Fruit fly (Drosophila melanogaster): ENCODE measurements around the gene Klp3A.
A peak's percentile ranks its signal among the peaks of the same experiment; 100 is the strongest.

Gene Klp3A

DNA sequence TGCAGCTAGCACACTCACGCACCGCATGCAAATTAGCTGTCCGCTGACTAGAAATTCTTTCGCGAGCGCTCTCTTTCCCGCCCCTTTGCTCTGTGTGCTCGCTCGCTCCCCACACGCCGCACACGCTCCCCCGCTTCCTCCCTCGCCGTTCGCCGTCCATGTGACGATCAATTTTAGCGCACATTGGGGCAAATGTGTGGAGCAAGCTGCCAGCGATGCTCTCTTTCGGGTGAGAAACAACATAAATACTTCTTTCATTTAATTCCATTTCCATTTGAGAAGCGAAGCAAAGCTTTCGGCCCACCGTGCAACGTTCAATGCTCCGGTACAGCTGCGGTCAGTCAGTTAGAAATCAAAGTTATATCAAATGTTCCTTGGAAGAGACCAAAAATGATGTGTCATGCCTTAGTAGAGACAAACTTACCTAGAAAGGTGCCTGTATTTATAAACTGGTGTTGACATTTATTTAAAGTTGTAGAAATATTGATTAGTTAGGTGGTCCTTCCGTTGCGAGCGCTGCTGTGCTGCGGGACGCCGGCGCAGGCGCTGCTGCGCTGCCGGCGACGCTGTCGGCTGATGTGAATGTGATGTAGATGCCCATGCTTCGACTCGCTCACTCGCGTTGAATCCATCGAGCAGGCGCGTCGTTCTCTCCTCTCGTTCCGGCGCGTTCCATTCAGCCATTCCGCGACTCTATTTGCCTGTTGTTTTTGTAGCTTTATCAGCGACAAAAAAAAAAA, 42.3 kb upstream of the Klp3A start (continued):
- peak; percentile 93 for TF ChIP-seq vfl (GFP tag; optimal IDR thresholded peaks at IDR 0.05)
- peak; percentile 95 for TF ChIP-seq CG9727 (GFP tag; optimal IDR thresholded peaks at IDR 0.05)
- peak; percentile 96 for TF ChIP-seq NC2β (GFP tag; optimal IDR thresholded peaks at IDR 0.05)
- TF ChIP-seq YL-1 (GFP tag; optimal IDR thresholded peaks at IDR 0.05) = peak; percentile 91
- peak; percentile 98 for TF ChIP-seq CG8924 (tag; optimal IDR thresholded peaks at IDR 0.05)
- peak; percentile 95 for TF ChIP-seq disco-r (GFP tag; optimal IDR thresholded peaks at IDR 0.05)
- peak; percentile 59; the same call in 1 of the 2 replicates for TF ChIP-seq bbx (GFP tag; IDR thresholded peaks at IDR 0.05; ENCODE audit: partially characterized antibody)
- peak; percentile 98 for TF ChIP-seq Drgx (GFP tag; IDR thresholded peaks at IDR 0.05)
- peak; percentile 97 for TF ChIP-seq shn (GFP tag; optimal IDR thresholded peaks at IDR 0.05)
- TF ChIP-seq Dref (GFP tag; IDR thresholded peaks at IDR 0.05) = 0 out of 2 replicates have a peak, but pooled peaks have one; percentile 35
- peak; percentile 96 for TF ChIP-seq Side (GFP tag; optimal IDR thresholded peaks at IDR 0.05)
- TF ChIP-seq bowl (GFP tag; IDR thresholded peaks at IDR 0.05) = peak; percentile 90
- peak; percentile 92 for TF ChIP-seq da (GFP tag; optimal IDR thresholded peaks at IDR 0.05)
- peak; percentile 96 for TF ChIP-seq Ptx1 (GFP tag; IDR thresholded peaks at IDR 0.05)
- peak; percentile 97 for TF ChIP-seq CG7786 (GFP tag; optimal IDR thresholded peaks at IDR 0.05)
- TF ChIP-seq CG8944 (GFP tag; optimal IDR thresholded peaks at IDR 0.05) = peak; percentile 97
- peak; percentile 44; the same call in 1 of the 3 replicates for TF ChIP-seq Opbp (GFP tag; IDR thresholded peaks at IDR 0.05; ENCODE audit: partially characterized antibody)
- peak; percentile 96 for TF ChIP-seq tgo (GFP tag; IDR thresholded peaks at IDR 0.05)
- peak; percentile 98 for TF ChIP-seq Xbp1 (GFP tag; optimal IDR thresholded peaks at IDR 0.05)
- peak; percentile 75; the same call in 1 of the 2 replicates for TF ChIP-seq CG10321 (GFP tag; IDR thresholded peaks at IDR 0.05)
- peak; percentile 90 for TF ChIP-seq trem (tag; optimal IDR thresholded peaks at IDR 0.05)
- peak; percentile 86 for TF ChIP-seq Spps (tag; optimal IDR thresholded peaks at IDR 0.05)
- peak; percentile 94 for TF ChIP-seq pb (GFP tag; optimal IDR thresholded peaks at IDR 0.05)
- TF ChIP-seq ato (GFP tag; IDR thresholded peaks at IDR 0.05; ENCODE audit: partially characterized antibody) = peak; percentile 67
- no peak for TF ChIP-seq D (optimal IDR thresholded peaks at IDR 0.05)
- peak; percentile 93 for TF ChIP-seq D (GFP tag; optimal IDR thresholded peaks at IDR 0.05)
- peak; percentile 94 for TF ChIP-seq CG13894 (tag; optimal IDR thresholded peaks at IDR 0.05)
- peak; percentile 93 for TF ChIP-seq ap (GFP tag; IDR thresholded peaks at IDR 0.05)
- TF ChIP-seq Meics (GFP tag; optimal IDR thresholded peaks at IDR 0.05) = peak; percentile 97
- peak; percentile 72 for TF ChIP-seq nerfin-2 (GFP tag; IDR thresholded peaks at IDR 0.05; ENCODE audit: partially characterized antibody)
- TF ChIP-seq zf30C (GFP tag; optimal IDR thresholded peaks at IDR 0.05) = peak; percentile 25
- peak; percentile 93 for TF ChIP-seq Six4 (GFP tag; optimal IDR thresholded peaks at IDR 0.05)
- TF ChIP-seq zen (tag; optimal IDR thresholded peaks at IDR 0.05) = peak; percentile 80
- TF ChIP-seq lola (GFP tag; optimal IDR thresholded peaks at IDR 0.05) = peak in 1 of 3 experiments; percentile 95
- no peak for TF ChIP-seq stwl (tag; optimal IDR thresholded peaks at IDR 0.05)
- peak; percentile 96 for TF ChIP-seq E2f1 (GFP tag; IDR thresholded peaks at IDR 0.05)
- peak; percentile 96 for TF ChIP-seq chm (GFP tag; IDR thresholded peaks at IDR 0.05)
- peak; percentile 90 for TF ChIP-seq CG33213 (GFP tag; optimal IDR thresholded peaks at IDR 0.05)
- TF ChIP-seq tll (GFP tag; optimal IDR thresholded peaks at IDR 0.05) = peak in 1 of 2 experiments; percentile 35
- peak; percentile 93 for TF ChIP-seq CG4854 (GFP tag; optimal IDR thresholded peaks at IDR 0.05)
- TF ChIP-seq CG9797 (GFP tag; optimal IDR thresholded peaks at IDR 0.05) = peak; percentile 32
- TF ChIP-seq knrl (GFP tag; IDR thresholded peaks at IDR 0.05; ENCODE audit: partially characterized antibody) = peak; percentile 45; the same call in 2 of the 3 replicates
- TF ChIP-seq fd102C (GFP tag; optimal IDR thresholded peaks at IDR 0.05) = peak; percentile 73
- peak; percentile 82 for TF ChIP-seq Neu2 (GFP tag; optimal IDR thresholded peaks at IDR 0.05; ENCODE audit: borderline replicate concordance)
- peak; percentile 62 for TF ChIP-seq bigmax (GFP tag; optimal IDR thresholded peaks at IDR 0.05)
- no peak for TF ChIP-seq cad (GFP tag; optimal IDR thresholded peaks at IDR 0.05)
- TF ChIP-seq CG7963 (GFP tag; IDR thresholded peaks at IDR 0.05; ENCODE audit: partially characterized antibody) = 0 out of 3 replicates have a peak, but pooled peaks have one; percentile 52
- TF ChIP-seq nmo (GFP tag; optimal IDR thresholded peaks at IDR 0.05) = peak; percentile 97

All from whole organism, embryonic.